Fruit fly (Drosophila melanogaster) whole organism, larva: ENCODE data around the gene Acn.

Source experiments
- noc ChIP-seq: fragments of 200-800 bp; sonication (Bioruptor generic); optimal IDR thresholded peaks from 3 replicates; lab custom pipeline; 2019; ENCODE audit warnings: missing biosample characterization, mild to moderate bottlenecking, missing genetic modification characterization, moderate library complexity

Acn gene

DNA sequence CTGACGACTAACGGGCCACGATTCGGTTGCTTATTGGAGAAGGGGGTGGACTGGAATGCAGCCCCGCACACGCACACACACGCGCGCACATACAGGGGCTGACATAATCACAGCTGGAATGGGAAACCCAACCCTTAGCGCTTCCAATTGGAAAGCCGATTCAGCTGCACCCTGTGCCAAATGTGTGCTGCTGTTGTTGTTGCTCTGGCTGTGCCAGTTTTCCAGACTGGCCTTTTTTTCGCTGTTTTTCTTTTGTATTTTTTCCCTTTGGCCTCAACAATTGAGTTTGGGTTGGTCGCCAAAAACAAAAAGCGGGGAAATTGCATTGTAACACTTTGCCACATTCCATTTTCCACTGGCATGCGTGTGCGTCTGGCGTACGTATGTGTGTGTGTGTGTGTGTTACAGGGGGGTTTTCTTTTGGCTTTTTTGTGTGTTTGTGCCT is 38.2 kb downstream of the Acn start:
- no peak for TF ChIP-seq noc

- TF ChIP-seq noc, result no peak
These were observed 43.7 kb downstream of the Acn start for dm6 chr2L:19088895-19089294.

dm6 chr2L:19089385-19089784 is 44.2 kb downstream of the Acn start:
- TF ChIP-seq noc, result no peak

- no peak for TF ChIP-seq noc
These were observed 48.7 kb downstream of the Acn start for dm6 chr2L:19093868-19094267.

DNA sequence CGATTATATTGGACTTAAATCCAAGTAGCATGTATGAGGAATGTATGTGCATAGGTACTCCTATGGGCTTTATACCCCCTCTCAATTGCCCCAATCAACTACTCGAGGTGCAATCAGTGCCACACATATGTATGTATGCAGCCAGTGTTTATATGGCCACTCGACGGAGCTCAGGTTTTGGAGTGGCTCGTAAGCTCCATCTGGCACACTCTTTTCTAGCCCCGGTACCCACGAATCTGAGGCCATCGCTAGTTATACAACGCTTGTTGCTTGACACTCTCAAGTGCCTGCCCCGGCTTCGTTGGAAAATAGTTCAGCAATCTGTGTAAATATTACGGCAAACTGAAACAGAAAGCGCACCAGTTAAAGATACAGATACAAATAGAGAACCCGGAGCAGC is 51.2 kb downstream of the Acn start:
- no peak for TF ChIP-seq noc

DNA sequence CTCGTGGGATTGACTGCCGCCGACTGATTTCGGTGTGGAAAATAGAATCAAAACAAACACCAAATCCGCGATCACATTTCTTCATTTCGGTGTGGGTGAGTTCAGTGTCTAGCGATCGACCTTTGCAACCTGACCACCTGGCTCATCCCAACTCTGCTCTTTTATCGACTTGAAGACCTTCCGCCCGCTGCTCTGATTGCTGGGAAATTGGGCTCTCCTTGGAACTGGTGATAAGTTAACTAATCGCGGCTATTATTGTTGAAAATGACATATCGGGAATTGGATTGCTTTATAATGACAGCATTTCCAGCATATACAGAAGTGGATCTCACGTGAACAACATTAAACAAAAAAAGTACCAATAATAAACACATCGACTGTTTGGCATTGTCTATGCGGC is 52.2 kb downstream of the Acn start:
- TF ChIP-seq noc, result no peak
